Fruit fly (Drosophila melanogaster) whole organism, embryonic: ENCODE data around the gene CG13893.
A peak's percentile ranks its signal among the peaks of the same experiment; 100 is the strongest.

ENCODE experiments used
- Antp ChIP-seq: fragments of 200-800 bp; sonication (Bioruptor generic); optimal IDR thresholded peaks from 3 replicates; lab custom pipeline; 2016; ENCODE audit warnings: missing biosample characterization, missing genetic modification characterization
- Bteb2 ChIP-seq: fragments of 200-800 bp; sonication (Bioruptor generic); optimal IDR thresholded peaks from 2 replicates; lab custom pipeline; 2016; ENCODE audit warnings: missing biosample characterization, missing genetic modification characterization
- CG10431 ChIP-seq: fragments of 200-800 bp; sonication (Bioruptor generic); optimal IDR thresholded peaks from 3 replicates; lab custom pipeline; 2018; ENCODE audit warnings: missing biosample characterization, mild to moderate bottlenecking, missing genetic modification characterization
- CG12236 ChIP-seq: fragments of 200-800 bp; sonication (Bioruptor generic); optimal IDR thresholded peaks from 2 replicates; lab custom pipeline; 2016; ENCODE audit warnings: missing biosample characterization, missing genetic modification characterization
- CG12659 ChIP-seq: fragments of 200-800 bp; sonication (Bioruptor generic); optimal IDR thresholded peaks from 3 replicates; lab custom pipeline; 2017; ENCODE audit warnings: mild to moderate bottlenecking, missing biosample characterization, missing genetic modification reagents, missing genetic modification characterization
- CG13894 ChIP-seq: fragments of 200-800 bp; sonication (Bioruptor generic); optimal IDR thresholded peaks from 3 replicates; lab custom pipeline; 2018; ENCODE audit warnings: missing biosample characterization, mild to moderate bottlenecking, missing genetic modification characterization, moderate library complexity
- CG18011 ChIP-seq: fragments of 200-800 bp; sonication (Bioruptor generic); optimal IDR thresholded peaks from 2 replicates; lab custom pipeline; 2017; ENCODE audit warnings: missing biosample characterization, missing genetic modification characterization, mild to moderate bottlenecking, moderate library complexity, missing genotype
- CG31365 ChIP-seq: fragments of 200-800 bp; sonication (Bioruptor generic); optimal IDR thresholded peaks from 2 replicates; lab custom pipeline; 2018; ENCODE audit warnings: missing biosample characterization, mild to moderate bottlenecking, missing genetic modification characterization
- CG32532 ChIP-seq: fragments of 200-800 bp; sonication (Bioruptor generic); IDR thresholded peaks from 2 replicates; pipeline ENCODE4 v1.3.6; 2022; ENCODE audit warnings: missing biosample characterization, missing genetic modification characterization
- CG4424 ChIP-seq: fragments of 200-800 bp; sonication (Bioruptor generic); optimal IDR thresholded peaks from 3 replicates; lab custom pipeline; 2016; ENCODE audit warnings: missing biosample characterization, missing genetic modification characterization
- CG6683 ChIP-seq: fragments of 200-800 bp; sonication (Bioruptor generic); optimal IDR thresholded peaks from 2 replicates; lab custom pipeline; 2017; ENCODE audit warnings: missing biosample characterization, mild to moderate bottlenecking, missing genetic modification characterization, missing genetic modification reagents
- D19A ChIP-seq: fragments of 200-800 bp; optimal IDR thresholded peaks from 3 replicates; lab custom pipeline; 2019; ENCODE audit warnings: missing biosample characterization, mild to moderate bottlenecking, missing genetic modification characterization, moderate library complexity
- Deaf1 ChIP-seq: fragments of 200-800 bp; optimal IDR thresholded peaks from 3 replicates; lab custom pipeline; 2019; ENCODE audit warnings: missing biosample characterization, mild to moderate bottlenecking, missing genetic modification characterization, moderate library complexity
- Meics ChIP-seq: fragments of 200-800 bp; sonication (Bioruptor generic); optimal IDR thresholded peaks from 2 replicates; lab custom pipeline; 2017; ENCODE audit warnings: missing biosample characterization, mild to moderate bottlenecking, missing genetic modification characterization
- NC2β ChIP-seq: fragments of 200-800 bp; sonication (Bioruptor generic); optimal IDR thresholded peaks from 2 replicates; lab custom pipeline; 2016; ENCODE audit warnings: missing biosample characterization, missing genetic modification characterization
- NK7.1 ChIP-seq: fragments of 200-800 bp; sonication (Bioruptor generic); optimal IDR thresholded peaks from 3 replicates; lab custom pipeline; 2016; ENCODE audit warnings: missing biosample characterization, missing genetic modification characterization
- Optix ChIP-seq: fragments of 200-800 bp; sonication (Bioruptor generic); IDR thresholded peaks from 3 replicates; pipeline ENCODE4 v1.3.6; 2022; ENCODE audit warnings: missing biosample characterization, missing genetic modification characterization
- Ptx1 ChIP-seq: fragments of 200-800 bp; sonication (Bioruptor generic); IDR thresholded peaks from 2 replicates; pipeline ENCODE4 v1.3.6; 2022; ENCODE audit warnings: missing biosample characterization, missing genetic modification characterization
- Trl ChIP-seq, 3 experiments: fragments of >200 bp in 2 of 3; fragments of 200-800 bp in 1 of 3; sonication (Bioruptor generic) in 1 of 3; optimal IDR thresholded peaks; 2 replicates in 1 of 3; 3 replicates in 2 of 3; lab custom pipeline; 2016 to 2017; ENCODE audit warnings: missing biosample characterization in 1 of 3, missing genetic modification characterization in 1 of 3
- az2 ChIP-seq: fragments of 200-800 bp; sonication (Bioruptor generic); optimal IDR thresholded peaks from 3 replicates; lab custom pipeline; 2016; ENCODE audit warnings: missing biosample characterization, missing genetic modification characterization
- bsh ChIP-seq, 2 experiments: fragments of 200-800 bp; sonication (Bioruptor generic); optimal IDR thresholded peaks; 2 replicates each; lab custom pipeline; 2017 to 2018; ENCODE audit warnings: mild to moderate bottlenecking in 2 of 2, missing biosample characterization in 2 of 2, missing genetic modification characterization in 2 of 2, moderate library complexity in 1 of 2
- caup ChIP-seq: fragments of 200-800 bp; sonication (Bioruptor generic); optimal IDR thresholded peaks from 3 replicates; lab custom pipeline; 2017; ENCODE audit warnings: missing biosample characterization, mild to moderate bottlenecking, missing genetic modification characterization, moderate library complexity; ENCODE audit not compliant: severe bottlenecking
- chm ChIP-seq: fragments of 200-800 bp; sonication (Bioruptor generic); IDR thresholded peaks from 2 replicates; pipeline ENCODE4 v1.3.6; 2022; ENCODE audit warnings: missing biosample characterization, missing genetic modification characterization
- crc ChIP-seq: fragments of 200-800 bp; sonication (Bioruptor generic); optimal IDR thresholded peaks from 2 replicates; lab custom pipeline; 2016; ENCODE audit warnings: missing biosample characterization, missing genetic modification characterization
- crol ChIP-seq: fragments of 200-800 bp; sonication (Bioruptor generic); IDR thresholded peaks from 2 replicates; pipeline ENCODE4 v1.3.6; 2022; ENCODE audit warnings: missing biosample characterization, missing genetic modification characterization
- dmrt11E ChIP-seq: fragments of 200-800 bp; sonication (Bioruptor generic); optimal IDR thresholded peaks from 3 replicates; lab custom pipeline; 2018; ENCODE audit warnings: missing biosample characterization, mild to moderate bottlenecking, missing genetic modification characterization, moderate library complexity
- exex ChIP-seq: fragments of 200-800 bp; sonication (Bioruptor generic); optimal IDR thresholded peaks from 4 replicates; lab custom pipeline; 2018; ENCODE audit warnings: missing biosample characterization, mild to moderate bottlenecking, missing genetic modification characterization, moderate library complexity
- gsb-n ChIP-seq: fragments of 200-800 bp; sonication (Bioruptor generic); optimal IDR thresholded peaks from 3 replicates; lab custom pipeline; 2018; ENCODE audit warnings: missing biosample characterization, mild to moderate bottlenecking, missing genetic modification characterization
- hkb ChIP-seq, 2 experiments: fragments of 200-800 bp in 1 of 2; fragments of >200 bp in 1 of 2; sonication (Bioruptor generic) in 1 of 2; IDR thresholded peaks in 1 of 2; optimal IDR thresholded peaks in 1 of 2; 2 replicates each; pipeline versions ENCODE4 v1.3.6 to Lab custom; 2017 to 2022; ENCODE audit warnings: missing biosample characterization in 1 of 2, missing genetic modification characterization in 1 of 2
- kay ChIP-seq: fragments of 200-800 bp; sonication (Bioruptor generic); optimal IDR thresholded peaks from 2 replicates; lab custom pipeline; 2016; ENCODE audit warnings: missing biosample characterization, missing genetic modification characterization
- ken ChIP-seq: fragments of 200-800 bp; sonication (Bioruptor generic); IDR thresholded peaks from 3 replicates; pipeline ENCODE4 v1.3.6; 2022; ENCODE audit warnings: missing biosample characterization, missing genetic modification characterization
- kni ChIP-seq: fragments of 200-800 bp; sonication (Bioruptor generic); optimal IDR thresholded peaks from 3 replicates; lab custom pipeline; 2017; ENCODE audit warnings: mild to moderate bottlenecking, missing biosample characterization, missing genetic modification reagents, missing genetic modification characterization
- onecut ChIP-seq: fragments of 200-800 bp; sonication (Bioruptor generic); IDR thresholded peaks from 2 replicates; pipeline ENCODE4 v1.3.6; 2022; ENCODE audit warnings: missing biosample characterization, missing genetic modification characterization
- otp ChIP-seq: fragments of 200-800 bp; sonication (Bioruptor generic); IDR thresholded peaks from 3 replicates; pipeline ENCODE4, ENCODE4 v1.3.6; 2022; ENCODE audit warnings: missing biosample characterization, missing genetic modification characterization
- prd ChIP-seq, 3 experiments: fragments of >200 bp in 2 of 3; fragments of 200-800 bp in 1 of 3; sonication (Bioruptor generic) in 1 of 3; optimal IDR thresholded peaks in 2 of 3; IDR thresholded peaks in 1 of 3; 2 replicates in 2 of 3; 3 replicates in 1 of 3; pipeline versions ENCODE4 v1.3.6 to Lab custom; 2017 to 2022; ENCODE audit warnings: missing biosample characterization in 1 of 3, missing genetic modification characterization in 1 of 3
- pros ChIP-seq: fragments of 200-800 bp; sonication (Bioruptor generic); optimal IDR thresholded peaks from 3 replicates; lab custom pipeline; 2019; ENCODE audit warnings: missing biosample characterization, mild to moderate bottlenecking, missing genetic modification characterization, moderate library complexity
- schlank ChIP-seq: fragments of 200-800 bp; sonication (Bioruptor generic); optimal IDR thresholded peaks from 2 replicates; lab custom pipeline; 2018; ENCODE audit warnings: missing biosample characterization, mild to moderate bottlenecking, missing genetic modification characterization
- scrt ChIP-seq: fragments of 200-800 bp; sonication (Bioruptor generic); optimal IDR thresholded peaks from 2 replicates; lab custom pipeline; 2018; ENCODE audit warnings: missing biosample characterization, mild to moderate bottlenecking, missing genetic modification characterization, moderate library complexity
- sd ChIP-seq: fragments of 200-800 bp; sonication (Bioruptor generic); optimal IDR thresholded peaks from 3 replicates; lab custom pipeline; 2018; ENCODE audit warnings: missing biosample characterization, mild to moderate bottlenecking, missing genetic modification characterization, moderate library complexity
- sens ChIP-seq: fragments of 200-800 bp; sonication (Bioruptor generic); peaks from one replicate; lab custom pipeline; 2016; ENCODE audit warnings: missing biosample characterization, missing genetic modification characterization
- sna ChIP-seq: fragments of 200-800 bp; sonication (Bioruptor generic); IDR thresholded peaks from 2 replicates; pipeline ENCODE4 v1.3.6; 2022; ENCODE audit warnings: missing biosample characterization, missing genetic modification characterization; ENCODE audit not compliant: partially characterized antibody
- sqz ChIP-seq: fragments of 200-800 bp; sonication (Bioruptor generic); optimal IDR thresholded peaks from 3 replicates; lab custom pipeline; 2018; ENCODE audit warnings: missing biosample characterization, mild to moderate bottlenecking, missing genetic modification characterization
- ttk ChIP-seq: fragments of 200-800 bp; sonication (Bioruptor generic); IDR thresholded peaks from 2 replicates; pipeline ENCODE4 v2.1.2; 2022; ENCODE audit warnings: missing biosample characterization, missing genetic modification characterization
- twi ChIP-seq: fragments of 200-800 bp; optimal IDR thresholded peaks from 2 replicates; lab custom pipeline; 2019; ENCODE audit warnings: missing biosample characterization, mild to moderate bottlenecking, missing genetic modification characterization, moderate library complexity

The CG13893 gene

dm6 chr3L:647529-647928 lies 43.7 kb upstream of the CG13893 start (continued):
- TF ChIP-seq exex (tag; lab: Kevin White, UChicago), result peak; percentile 67
- peak; percentile 87 for TF ChIP-seq sd
- TF ChIP-seq CG6683 (GFP tag; lab: Kevin White, UChicago), result no peak
- peak; percentile 58 for TF ChIP-seq sens
- no peak for TF ChIP-seq Meics (GFP tag; lab: Kevin White, UChicago)
- TF ChIP-seq, all 482 proteins: peak for 8

dm6 chr3L:645426-646036 lies 41.7 kb upstream of the CG13893 start:
- peak; percentile 39 for TF ChIP-seq sqz (GFP tag; lab: Kevin White, UChicago)
- TF ChIP-seq az2 (GFP tag; lab: Kevin White, UChicago), result no peak
- TF ChIP-seq otp, result 0 out of 3 replicates have a peak, but pooled peaks have one; percentile 37
- peak; percentile 97 for TF ChIP-seq CG13894 (tag; lab: Kevin White, UChicago)
- no peak for TF ChIP-seq hkb (optimal IDR thresholded peaks at IDR 0.05; lab: Kevin White, UChicago)
- 0 out of 2 replicates have a peak, but pooled peaks have one; percentile 11 for TF ChIP-seq hkb (GFP tag; IDR thresholded peaks at IDR 0.05; lab: Robert Waterston, UW)
- TF ChIP-seq gsb-n, result peak; percentile 64
- peak; percentile 84 for TF ChIP-seq crol (GFP tag; lab: Robert Waterston, UW)
- TF ChIP-seq CG32532 (GFP tag; lab: Robert Waterston, UW), result 0 out of 2 replicates have a peak, but pooled peaks have one; percentile 10
- peak; percentile 30 for TF ChIP-seq twi (tag; lab: Kevin White, UChicago)
- peak; percentile 36 for TF ChIP-seq scrt (GFP tag; lab: Kevin White, UChicago)
- TF ChIP-seq kni (GFP tag; lab: Kevin White, UChicago), result peak; percentile 27
- peak; percentile 10; the same call in 1 of the 2 replicates for TF ChIP-seq chm (GFP tag; lab: Robert Waterston, UW)
- TF ChIP-seq CG12236, result no peak
- TF ChIP-seq Deaf1 (tag; lab: Kevin White, UChicago), result peak; percentile 37
- 0 out of 3 replicates have a peak, but pooled peaks have one; percentile 15 for TF ChIP-seq ken (GFP tag; lab: Robert Waterston, UW)
- TF ChIP-seq CG4424, result no peak
- TF ChIP-seq pros (GFP tag; lab: Kevin White, UChicago), result peak; percentile 73
- 0 out of 2 replicates have a peak, but pooled peaks have one; percentile 28 for TF ChIP-seq ttk
- peak; percentile 45 for TF ChIP-seq CG18011 (GFP tag; lab: Kevin White, UChicago)
- TF ChIP-seq onecut (GFP tag; lab: Robert Waterston, UW), result no peak

- TF ChIP-seq NK7.1 (GFP tag; lab: Kevin White, UChicago), result peak; percentile 77
- TF ChIP-seq sna (GFP tag; lab: Robert Waterston, UW), result no peak
- peak; percentile 11 for TF ChIP-seq schlank (tag; lab: Kevin White, UChicago)
- TF ChIP-seq prd (optimal IDR thresholded peaks at IDR 0.05; lab: Kevin White, UChicago), result no peak
- TF ChIP-seq prd (GFP tag; IDR thresholded peaks at IDR 0.05; lab: Robert Waterston, UW), result peak; percentile 92
- peak; percentile 90 for TF ChIP-seq Antp
- TF ChIP-seq Ptx1 (GFP tag; lab: Robert Waterston, UW), result peak; percentile 92
- TF ChIP-seq Optix, result peak; percentile 90
- peak; percentile 79 for TF ChIP-seq D19A (tag; lab: Kevin White, UChicago)
- TF ChIP-seq CG10431 (GFP tag; lab: Kevin White, UChicago), result peak; percentile 62
- peak; percentile 77 for TF ChIP-seq CG12659
- peak in 1 of 2 experiments; percentile 15 for TF ChIP-seq Trl (optimal IDR thresholded peaks at IDR 0.05; lab: Kevin White, UChicago)
- peak; percentile 83 for TF ChIP-seq Trl (GFP tag; optimal IDR thresholded peaks at IDR 0.05; lab: Kevin White, UChicago)
- TF ChIP-seq NC2β (GFP tag; lab: Kevin White, UChicago), result peak; percentile 84
- TF ChIP-seq dmrt11E (tag; lab: Kevin White, UChicago), result peak; percentile 77
- peak; percentile 82 to 93 for TF ChIP-seq bsh (GFP tag; optimal IDR thresholded peaks at IDR 0.05; lab: Kevin White, UChicago)
- peak; percentile 42 for TF ChIP-seq twi (tag; lab: Kevin White, UChicago)
- TF ChIP-seq CG31365 (tag; lab: Kevin White, UChicago), result peak; percentile 67
- TF ChIP-seq caup, result peak; percentile 61
- TF ChIP-seq kay, result peak; percentile 69
- TF ChIP-seq crc (GFP tag; lab: Kevin White, UChicago), result peak; percentile 72
- peak; percentile 60 for TF ChIP-seq Bteb2 (GFP tag; lab: Kevin White, UChicago)
Measured at dm6 chr3L:644111-644718, 40.4 kb upstream of the CG13893 start.
